Worm (Caenorhabditis elegans) whole organism, mixed stage, embryonic: ENCODE data around the gene M04B2.2.

Experiments
- ceh-83 ChIP-seq: fragments of 200-800 bp; sonication (Bioruptor generic); optimal IDR thresholded peaks from 2 replicates; lab custom pipeline; 2018; ENCODE audit warnings: mild to moderate bottlenecking, missing genetic modification characterization, missing compliant biosample characterization
- ces-1 ChIP-seq: fragments of 150-350 bp; optimal IDR thresholded peaks from 2 replicates; lab custom pipeline; 2014; ENCODE audit warnings: missing biosample characterization, missing genetic modification reagents, missing genetic modification characterization
- elt-1 ChIP-seq: sonication (generic microtip); optimal IDR thresholded peaks from 2 replicates; lab custom pipeline; 2017; ENCODE audit warnings: missing genetic modification characterization, mild to moderate bottlenecking, missing compliant biosample characterization, antibody characterized with exemption, moderate library complexity, borderline replicate concordance; ENCODE audit not compliant: insufficient read depth
- elt-3 ChIP-seq: fragments of 150-350 bp; optimal IDR thresholded peaks from 2 replicates; lab custom pipeline; 2014; ENCODE audit warnings: missing biosample characterization, missing genetic modification characterization
- lin-13 ChIP-seq: fragments of 150-350 bp; optimal IDR thresholded peaks from 2 replicates; lab custom pipeline; 2014; ENCODE audit warnings: missing biosample characterization, missing genetic modification characterization
- mls-2 ChIP-seq: sonication (generic microtip); optimal IDR thresholded peaks from 2 replicates; lab custom pipeline; 2016; ENCODE audit warnings: mild to moderate bottlenecking, missing genetic modification characterization, moderate library complexity, missing compliant biosample characterization
- nhr-28 ChIP-seq: fragments of 150-350 bp; optimal IDR thresholded peaks from 2 replicates; lab custom pipeline; 2014; ENCODE audit warnings: missing biosample characterization, missing genetic modification characterization
- nhr-76 ChIP-seq: sonication (generic microtip); optimal IDR thresholded peaks from 2 replicates; lab custom pipeline; 2017; ENCODE audit warnings: missing biosample characterization, missing genetic modification characterization
- pha-4 ChIP-seq: fragments of 150-350 bp; optimal IDR thresholded peaks from 2 replicates; lab custom pipeline; 2018; ENCODE audit warnings: missing biosample characterization, missing genetic modification reagents, missing genetic modification characterization
- sptf-1 ChIP-seq: sonication (generic microtip); optimal IDR thresholded peaks from 2 replicates; lab custom pipeline; 2017; ENCODE audit warnings: mild to moderate bottlenecking, missing genetic modification characterization, moderate library complexity, missing compliant biosample characterization
- unc-120 ChIP-seq: sonication (generic microtip); optimal IDR thresholded peaks from 2 replicates; lab custom pipeline; 2017; ENCODE audit warnings: missing genetic modification characterization, missing compliant biosample characterization; ENCODE audit not compliant: poor library complexity, severe bottlenecking
- unc-39 ChIP-seq: fragments of 150-350 bp; optimal IDR thresholded peaks from 2 replicates; lab custom pipeline; 2014; ENCODE audit warnings: missing biosample characterization, missing genetic modification characterization
- unc-62 ChIP-seq: fragments of 150-350 bp; optimal IDR thresholded peaks from 2 replicates; lab custom pipeline; 2014; ENCODE audit warnings: missing biosample characterization, missing genetic modification reagents, missing genetic modification characterization
- ztf-11 ChIP-seq: fragments of 150-350 bp; optimal IDR thresholded peaks from 2 replicates; lab custom pipeline; 2014; ENCODE audit warnings: missing biosample characterization, missing genetic modification characterization

- TF ChIP-seq elt-1 (tag; lab: Kevin White, UChicago), result no peak
- TF ChIP-seq pha-4, result peak; percentile 82
- no peak for TF ChIP-seq ces-1
- no peak for TF ChIP-seq mls-2 (tag; lab: Kevin White, UChicago)
- no peak for TF ChIP-seq ztf-11
- TF ChIP-seq unc-120, result no peak
- TF ChIP-seq sptf-1 (tag; lab: Kevin White, UChicago), result no peak
- no peak for TF ChIP-seq unc-39
- TF ChIP-seq lin-13 (tag; lab: Kevin White, UChicago), result no peak
- no peak for TF ChIP-seq ceh-83 (GFP tag; lab: Kevin White, UChicago)
- no peak for TF ChIP-seq nhr-76
- no peak for TF ChIP-seq elt-3
- no peak for TF ChIP-seq nhr-28 (tag; lab: Kevin White, UChicago)
- no peak for TF ChIP-seq unc-62 (GFP tag; lab: Kevin White, UChicago)
Measured at ce11 chrIV:11568249-11568940, 40.5 kb downstream of the M04B2.2 start.
